Worm (Caenorhabditis elegans) whole organism, L3 larva: ENCODE results near the gene clec-83.

ENCODE experiments used
- R02D3.7 ChIP-seq: fragments of 150-350 bp; optimal IDR thresholded peaks from 2 replicates; lab custom pipeline; 2014; ENCODE audit warnings: missing biosample characterization, missing genetic modification characterization
- ZK546.5 ChIP-seq: sonication (generic microtip); optimal IDR thresholded peaks from 2 replicates; lab custom pipeline; 2017; ENCODE audit warnings: missing biosample characterization, missing genetic modification characterization
- ama-1 ChIP-seq: fragments of 150-350 bp; optimal IDR thresholded peaks from 2 replicates; lab custom pipeline; 2018
- ceh-16 ChIP-seq: sonication (generic microtip); optimal IDR thresholded peaks from 2 replicates; lab custom pipeline; 2017; ENCODE audit warnings: missing biosample characterization, missing genetic modification characterization
- ceh-28 ChIP-seq: fragments of 150-350 bp; optimal IDR thresholded peaks from 2 replicates; lab custom pipeline; 2014; ENCODE audit warnings: missing biosample characterization, missing genetic modification reagents, missing genetic modification characterization
- ceh-82 ChIP-seq: fragments of 150-350 bp; optimal IDR thresholded peaks from 2 replicates; lab custom pipeline; 2014; ENCODE audit warnings: missing biosample characterization, missing genetic modification characterization
- ceh-9 ChIP-seq: sonication (generic microtip); optimal IDR thresholded peaks from 2 replicates; lab custom pipeline; 2018; ENCODE audit warnings: missing biosample characterization, missing genetic modification characterization
- egl-27 ChIP-seq: sonication (generic microtip); optimal IDR thresholded peaks from 4 replicates; lab custom pipeline; 2017; ENCODE audit warnings: missing biosample characterization, missing genetic modification reagents, missing genetic modification characterization
- egl-5 ChIP-seq: fragments of 150-350 bp; optimal IDR thresholded peaks from 2 replicates; lab custom pipeline; 2017; ENCODE audit warnings: missing biosample characterization, missing genetic modification reagents, missing genetic modification characterization, inconsistent platforms
- elt-1 ChIP-seq: fragments of 150-350 bp; optimal IDR thresholded peaks from 2 replicates; lab custom pipeline; 2014; ENCODE audit warnings: missing biosample characterization, missing genetic modification characterization
- elt-2 ChIP-seq: sonication (generic microtip); optimal IDR thresholded peaks from 2 replicates; lab custom pipeline; 2016; ENCODE audit warnings: missing genetic modification reagents, mild to moderate bottlenecking, missing genetic modification characterization, missing compliant biosample characterization
- elt-3 ChIP-seq, 3 experiments: fragments of 150-350 bp in 1 of 3; sonication (generic microtip) in 2 of 3; optimal IDR thresholded peaks; 2 replicates in 2 of 3; 4 replicates in 1 of 3; lab custom pipeline; 2014 to 2017; ENCODE audit warnings: missing biosample characterization in 3 of 3, missing genetic modification characterization in 3 of 3
- eor-1 ChIP-seq, 2 experiments: fragments of 150-350 bp; optimal IDR thresholded peaks; 2 replicates each; lab custom pipeline; 2014 to 2018; ENCODE audit warnings: missing biosample characterization in 2 of 2, missing genetic modification characterization in 2 of 2
- fkh-10 ChIP-seq: sonication (generic microtip); optimal IDR thresholded peaks from 2 replicates; lab custom pipeline; 2017; ENCODE audit warnings: missing biosample characterization, missing genetic modification reagents, missing genetic modification characterization
- fkh-2 ChIP-seq: fragments of 150-350 bp; optimal IDR thresholded peaks from 2 replicates; lab custom pipeline; 2014; ENCODE audit warnings: missing biosample characterization, missing genetic modification reagents, missing genetic modification characterization
- fos-1 ChIP-seq: fragments of 150-350 bp; optimal IDR thresholded peaks from 2 replicates; lab custom pipeline; 2014; ENCODE audit warnings: missing biosample characterization, missing genetic modification characterization
- hmg-11 ChIP-seq: sonication (generic microtip); optimal IDR thresholded peaks from 2 replicates; lab custom pipeline; 2016; ENCODE audit warnings: missing genetic modification characterization, missing compliant biosample characterization
- jun-1 ChIP-seq: fragments of 150-350 bp; optimal IDR thresholded peaks from 2 replicates; lab custom pipeline; 2014; ENCODE audit warnings: missing biosample characterization, missing genetic modification reagents, missing genetic modification characterization
- lin-15B ChIP-seq: fragments of 150-350 bp; optimal IDR thresholded peaks from 2 replicates; lab custom pipeline; 2014; ENCODE audit warnings: missing biosample characterization, missing genetic modification characterization
- lin-39 ChIP-seq: fragments of 150-350 bp; optimal IDR thresholded peaks from 2 replicates; lab custom pipeline; 2018; ENCODE audit warnings: missing biosample characterization, missing genetic modification reagents, missing genetic modification characterization
- lsy-12 ChIP-seq: sonication (generic microtip); optimal IDR thresholded peaks from 2 replicates; lab custom pipeline; 2016; ENCODE audit warnings: mild to moderate bottlenecking, missing genetic modification characterization, missing compliant biosample characterization
- nhr-11 ChIP-seq: fragments of 150-350 bp; optimal IDR thresholded peaks from 2 replicates; lab custom pipeline; 2014; ENCODE audit warnings: missing biosample characterization, missing genetic modification characterization
- nhr-23 ChIP-seq: fragments of 150-350 bp; optimal IDR thresholded peaks from 2 replicates; lab custom pipeline; 2014; ENCODE audit warnings: missing biosample characterization, missing genetic modification reagents, missing genetic modification characterization
- nhr-25 ChIP-seq: sonication (generic microtip); optimal IDR thresholded peaks from 2 replicates; lab custom pipeline; 2017; ENCODE audit warnings: missing biosample characterization, missing genetic modification characterization
- nhr-28 ChIP-seq: fragments of 150-350 bp; optimal IDR thresholded peaks from 2 replicates; lab custom pipeline; 2014; ENCODE audit warnings: missing biosample characterization, missing genetic modification characterization
- nhr-43 ChIP-seq: sonication (generic microtip); optimal IDR thresholded peaks from 2 replicates; lab custom pipeline; 2016; ENCODE audit warnings: mild to moderate bottlenecking, missing genetic modification characterization, missing compliant biosample characterization; ENCODE audit not compliant: poor library complexity, severe bottlenecking
- nhr-67 ChIP-seq: fragments of 150-350 bp; optimal IDR thresholded peaks from 2 replicates; lab custom pipeline; 2014; ENCODE audit warnings: missing biosample characterization, missing genetic modification characterization
- nhr-77 ChIP-seq: fragments of 150-350 bp; optimal IDR thresholded peaks from 2 replicates; lab custom pipeline; 2014; ENCODE audit warnings: missing biosample characterization, missing genetic modification characterization
- pha-4 ChIP-seq: fragments of 150-350 bp; optimal IDR thresholded peaks from 2 replicates; lab custom pipeline; 2014; ENCODE audit warnings: missing biosample characterization, missing genetic modification reagents, missing genetic modification characterization
- pqm-1 ChIP-seq: fragments of 150-350 bp; optimal IDR thresholded peaks from 2 replicates; lab custom pipeline; 2017; ENCODE audit warnings: missing biosample characterization, missing genetic modification characterization, inconsistent platforms
- skn-1 ChIP-seq: fragments of 150-350 bp; optimal IDR thresholded peaks from 2 replicates; lab custom pipeline; 2014; ENCODE audit warnings: missing biosample characterization, missing genetic modification characterization
- snpc-4 ChIP-seq: fragments of 150-350 bp; optimal IDR thresholded peaks from 2 replicates; lab custom pipeline; 2014; ENCODE audit warnings: missing biosample characterization, missing genetic modification characterization
- tbx-2 ChIP-seq: sonication (generic microtip); optimal IDR thresholded peaks from 2 replicates; lab custom pipeline; 2016; ENCODE audit warnings: mild to moderate bottlenecking, missing genetic modification characterization, missing compliant biosample characterization
- unc-39 ChIP-seq: sonication (generic microtip); optimal IDR thresholded peaks from 4 replicates; lab custom pipeline; 2017; ENCODE audit warnings: missing biosample characterization, missing genetic modification characterization
- unc-62 ChIP-seq: fragments of 150-350 bp; sonication (generic microtip); optimal IDR thresholded peaks from 4 replicates; lab custom pipeline; 2014; ENCODE audit warnings: missing biosample characterization, missing genetic modification reagents, missing genetic modification characterization
- zag-1 ChIP-seq: fragments of 150-350 bp; optimal IDR thresholded peaks from 2 replicates; lab custom pipeline; 2014; ENCODE audit warnings: missing biosample characterization, missing genetic modification characterization
- ztf-4 ChIP-seq: fragments of 150-350 bp; optimal IDR thresholded peaks from 2 replicates; lab custom pipeline; 2014; ENCODE audit warnings: missing biosample characterization, missing genetic modification characterization

Gene clec-83

DNA sequence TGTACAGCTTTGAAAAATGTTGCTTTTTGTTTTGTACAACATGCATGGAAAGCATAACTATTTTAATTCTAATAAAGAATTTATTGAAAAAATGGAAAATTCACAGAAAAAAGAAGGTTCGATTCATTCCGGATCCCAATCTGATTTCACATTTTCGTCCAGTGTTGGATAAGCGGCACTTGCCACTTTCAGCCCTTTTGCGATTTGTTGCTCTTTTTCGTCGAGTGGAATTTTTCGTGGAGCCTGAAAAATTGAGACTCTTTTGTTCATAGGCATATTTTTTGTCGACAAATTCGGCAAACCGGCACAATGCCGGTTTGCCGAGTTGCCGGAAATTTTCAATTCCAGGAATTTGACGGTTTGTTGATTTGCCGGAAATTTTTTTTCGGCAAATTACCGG, 10.4 kb upstream of the clec-83 start:
- no peak for TF ChIP-seq nhr-28 (tag; lab: Kevin White, UChicago)
- no peak for TF ChIP-seq elt-2 (tag; lab: Kevin White, UChicago)
- no peak for TF ChIP-seq nhr-11 (tag; lab: Kevin White, UChicago)
- TF ChIP-seq fkh-2 = no peak
- no peak for TF ChIP-seq nhr-43
- TF ChIP-seq lin-39 (tag; lab: Kevin White, UChicago) = no peak
- no peak for TF ChIP-seq snpc-4 (tag; lab: Kevin White, UChicago)
- TF ChIP-seq hmg-11 (tag; lab: Kevin White, UChicago) = no peak
- TF ChIP-seq nhr-25 = no peak
- no peak for TF ChIP-seq nhr-23 (tag; lab: Kevin White, UChicago)
- no peak for TF ChIP-seq pha-4 (tag; lab: Kevin White, UChicago)
- TF ChIP-seq elt-1 (tag; lab: Kevin White, UChicago) = no peak
- no peak for TF ChIP-seq jun-1 (tag; lab: Kevin White, UChicago)
- TF ChIP-seq fos-1 (tag; lab: Kevin White, UChicago) = no peak
- no peak for TF ChIP-seq egl-5 (tag; lab: Kevin White, UChicago)

- TF ChIP-seq ceh-82 (no peak), lin-15B (no peak), elt-3 (tag; optimal IDR thresholded peaks at IDR 0.05; lab: Kevin White, UChicago) (no peak), fkh-10 (no peak), nhr-28 (tag; lab: Kevin White, UChicago) (no peak), R02D3.7 (tag; lab: Kevin White, UChicago) (no peak), egl-27 (tag; lab: Kevin White, UChicago) (no peak), ceh-9 (tag; lab: Kevin White, UChicago) (no peak), skn-1 (tag; lab: Kevin White, UChicago) (no peak)
Measured at ce11 chrIV:2850586-2850985, 9.3 kb upstream of the clec-83 start, which contains the start of gene clec-85. clec-85 (plus strand) TSS chrIV:2850886.

DNA sequence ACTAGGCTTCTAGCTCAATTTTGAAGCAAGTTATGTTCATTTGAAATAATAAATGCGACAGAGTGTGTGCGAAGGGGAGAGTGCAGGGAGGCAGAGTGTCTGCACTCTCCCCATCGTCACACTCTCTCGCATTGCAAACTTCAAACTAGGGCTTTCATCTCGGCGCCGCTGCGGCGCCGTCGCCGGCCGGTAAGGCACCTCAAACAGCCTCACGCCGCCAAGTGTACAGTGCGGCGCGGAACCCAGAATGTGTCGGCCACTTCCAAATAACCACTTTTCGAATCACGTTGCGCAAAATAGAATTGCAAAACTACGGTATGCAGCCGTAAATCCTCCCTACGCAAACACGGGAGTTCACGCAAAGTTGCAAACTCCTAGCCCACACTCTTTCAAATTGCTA, 8.0 kb upstream of the clec-83 start:
- TF ChIP-seq ZK546.5 (tag; lab: Kevin White, UChicago) (no peak), nhr-77 (no peak), nhr-28 (tag; lab: Kevin White, UChicago) (no peak), ama-1 (lab: Kevin White, UChicago) (no peak), unc-62 (GFP tag; lab: Kevin White, UChicago) (no peak), unc-39 (tag; lab: Kevin White, UChicago) (no peak), ztf-4 (tag; lab: Kevin White, UChicago) (no peak)

DNA sequence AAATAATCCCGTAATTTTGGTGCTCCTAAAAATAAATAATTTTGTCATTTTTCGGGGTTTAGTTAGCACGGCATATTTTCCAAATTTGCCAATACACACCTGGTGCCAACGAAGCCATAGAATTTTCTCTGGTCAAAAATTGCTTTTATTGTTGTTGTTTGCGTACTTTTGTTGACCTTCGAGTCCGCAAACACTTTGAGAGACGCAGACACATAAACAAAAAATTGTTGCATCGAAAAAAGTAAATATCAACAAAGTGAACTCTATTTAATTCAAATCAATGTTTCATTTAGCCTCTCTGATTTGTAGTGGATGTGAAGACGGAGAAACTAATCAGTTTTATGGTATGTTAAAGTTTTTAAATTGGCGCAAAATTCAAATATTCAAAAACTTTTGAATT, 5.0 kb upstream of the clec-83 start, which contains the start of gene Y54G2A.40:
TSS of gene Y54G2A.40 (plus strand) at position 213 of the 400 bp plus-strand sequence.
- no peak for TF ChIP-seq ZK546.5 (tag; lab: Kevin White, UChicago)
- peak; percentile 36 for TF ChIP-seq lin-15B
- TF ChIP-seq nhr-43 = no peak
- TF ChIP-seq ceh-28 (tag; lab: Kevin White, UChicago) = no peak
- TF ChIP-seq unc-62 (GFP tag; lab: Kevin White, UChicago) = no peak
- peak; percentile 98 for TF ChIP-seq pha-4 (tag; lab: Kevin White, UChicago)
- peak; percentile 9 for TF ChIP-seq elt-2 (tag; lab: Kevin White, UChicago)
- TF ChIP-seq, all 47 proteins: peak for 3

DNA sequence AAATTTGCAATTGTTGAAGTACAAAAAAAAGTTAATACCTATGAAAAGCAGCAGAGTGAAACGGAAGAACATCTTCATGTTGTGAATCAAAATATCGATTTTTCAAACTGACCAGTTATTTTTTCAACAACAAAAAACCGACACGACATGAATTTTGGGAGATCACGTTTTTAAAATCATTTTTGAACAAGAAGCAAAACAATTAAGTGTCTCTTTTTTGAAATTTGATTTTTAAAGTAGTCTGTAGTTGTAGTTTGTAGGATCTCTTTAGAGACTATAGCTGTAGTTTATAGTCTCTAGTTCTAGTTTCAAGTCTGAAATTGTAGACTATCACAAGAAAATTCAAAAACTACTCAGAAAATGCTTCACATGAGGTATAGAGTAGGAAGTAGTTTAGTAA, 2.6 kb upstream of the clec-83 start, which contains the start of gene Y54G2A.15:
TSS of gene Y54G2A.15 (minus strand) at position 101 of the 400 bp plus-strand sequence.
- no peak for TF ChIP-seq elt-3 (tag; optimal IDR thresholded peaks at IDR 0.05; lab: Kevin White, UChicago)
- TF ChIP-seq lsy-12 = no peak
- no peak for TF ChIP-seq zag-1
- no peak for TF ChIP-seq elt-1 (tag; lab: Kevin White, UChicago)
- TF ChIP-seq tbx-2 (tag; lab: Kevin White, UChicago) = no peak
- no peak for TF ChIP-seq skn-1 (tag; lab: Kevin White, UChicago)
- TF ChIP-seq nhr-28 (tag; lab: Kevin White, UChicago) = no peak
- no peak for TF ChIP-seq ceh-16 (tag; lab: Kevin White, UChicago)
- TF ChIP-seq eor-1 (tag; optimal IDR thresholded peaks at IDR 0.05; lab: Kevin White, UChicago) = no peak
- no peak for TF ChIP-seq fkh-10
- TF ChIP-seq nhr-23 (tag; lab: Kevin White, UChicago) = no peak
- no peak for TF ChIP-seq ceh-82
- TF ChIP-seq fos-1 (tag; lab: Kevin White, UChicago) = no peak
- no peak for TF ChIP-seq pqm-1
- no peak for TF ChIP-seq nhr-67 (tag; lab: Kevin White, UChicago)
- TF ChIP-seq hmg-11 (tag; lab: Kevin White, UChicago) = no peak
- no peak for TF ChIP-seq nhr-25
